Fruit fly (Drosophila melanogaster): ENCODE measurements around the gene CG31467.

DNA sequence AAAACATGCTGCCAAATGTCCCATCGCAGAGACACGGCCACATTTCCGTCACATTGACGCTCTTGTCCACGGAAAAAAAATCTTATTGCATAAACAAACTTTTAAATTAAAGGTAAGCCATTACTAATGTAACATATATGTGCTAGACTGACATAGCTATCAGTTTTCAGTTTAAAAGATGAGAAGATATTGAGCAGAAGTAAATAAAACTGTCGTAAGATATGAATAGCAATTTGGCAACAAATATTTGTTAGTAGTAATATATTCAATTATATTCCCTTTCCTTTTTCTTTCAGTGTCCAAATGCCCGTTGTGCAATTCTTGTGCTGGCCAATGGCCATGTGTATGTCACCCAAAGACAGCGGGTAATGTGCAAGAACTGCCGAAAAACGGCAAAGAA lies 47.9 kb downstream of the CG31467 start:
- TF ChIP-seq CG8301 (tag; optimal IDR thresholded peaks at IDR 0.05) (no peak), CG13204 (GFP tag; optimal IDR thresholded peaks at IDR 0.05) (no peak), Ets98B (GFP tag; IDR thresholded peaks at IDR 0.05) (no peak), CG12605 (GFP tag; IDR thresholded peaks at IDR 0.05) (no peak), CG9948 (tag; optimal IDR thresholded peaks at IDR 0.05) (no peak), Pif1A (GFP tag; optimal IDR thresholded peaks at IDR 0.05) (no peak), CG34367 (tag; optimal IDR thresholded peaks at IDR 0.05) (no peak), CG14655 (GFP tag; optimal IDR thresholded peaks at IDR 0.05) (no peak), rn (GFP tag; IDR thresholded peaks at IDR 0.05) (no peak), CG17806 (tag; optimal IDR thresholded peaks at IDR 0.05) (no peak)

Data from whole organism, pupa.